Worm (Caenorhabditis elegans): ENCODE results near the gene sgcb-1.

sgcb-1 gene

DNA sequence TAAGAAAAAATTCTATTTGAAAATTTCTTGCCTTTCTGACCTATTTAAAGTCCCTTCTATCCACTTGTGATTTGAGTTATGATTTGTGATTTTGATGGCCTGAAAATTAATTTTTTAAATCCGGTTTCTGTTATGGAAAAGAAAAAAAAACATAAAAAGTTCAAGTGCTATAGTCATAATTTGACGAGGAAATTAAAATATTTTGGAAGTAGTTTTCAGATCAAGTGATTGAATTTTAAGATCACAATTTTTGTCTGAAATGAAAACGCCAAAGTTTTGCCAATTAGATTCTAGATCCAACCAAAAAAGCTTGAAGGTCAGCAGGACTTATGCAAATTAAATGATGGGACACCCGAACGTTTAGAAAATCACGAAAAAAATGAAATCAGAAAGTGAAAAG is 41.4 kb downstream of the sgcb-1 start, which contains the start of gene ptr-3:
Gene ptr-3 (minus strand): TSS at position 101 of the 400 bp plus-strand sequence.
- TF ChIP-seq nhr-12 (tag; optimal IDR thresholded peaks at IDR 0.05) = no peak
- no peak for TF ChIP-seq egl-27 (tag; optimal IDR thresholded peaks at IDR 0.05)
- TF ChIP-seq ceh-82 (tag; optimal IDR thresholded peaks at IDR 0.05) = no peak
- no peak for TF ChIP-seq fkh-10 (GFP tag; optimal IDR thresholded peaks at IDR 0.05)
- no peak for TF ChIP-seq nhr-11 (tag; optimal IDR thresholded peaks at IDR 0.05)
- TF ChIP-seq sea-2 (GFP tag; optimal IDR thresholded peaks at IDR 0.05) = no peak
- no peak for TF ChIP-seq nhr-23 (tag; optimal IDR thresholded peaks at IDR 0.05)
- TF ChIP-seq aly-2 (tag; optimal IDR thresholded peaks at IDR 0.05) = no peak
- no peak for TF ChIP-seq fkh-2 (tag; optimal IDR thresholded peaks at IDR 0.05)
- no peak for TF ChIP-seq nhr-43 (tag; optimal IDR thresholded peaks at IDR 0.05; ENCODE audit: poor library complexity, severe bottlenecking)
- no peak for TF ChIP-seq elt-3 (tag; optimal IDR thresholded peaks at IDR 0.05)
- TF ChIP-seq nhr-76 (tag; optimal IDR thresholded peaks at IDR 0.05) = no peak
- TF ChIP-seq ztf-11 (tag; optimal IDR thresholded peaks at IDR 0.05) = no peak
- no peak for TF ChIP-seq elt-2 (tag; optimal IDR thresholded peaks at IDR 0.05)
- no peak for TF ChIP-seq nhr-67 (tag; optimal IDR thresholded peaks at IDR 0.05)
- no peak for TF ChIP-seq jun-1 (tag; optimal IDR thresholded peaks at IDR 0.05)
- TF ChIP-seq ama-1 (optimal IDR thresholded peaks at IDR 0.05) = no peak
- TF ChIP-seq egl-5 (tag; optimal IDR thresholded peaks at IDR 0.05) = no peak
- no peak for TF ChIP-seq lin-39 (tag; optimal IDR thresholded peaks at IDR 0.05)
- no peak for TF ChIP-seq unc-39 (tag; optimal IDR thresholded peaks at IDR 0.05)

DNA sequence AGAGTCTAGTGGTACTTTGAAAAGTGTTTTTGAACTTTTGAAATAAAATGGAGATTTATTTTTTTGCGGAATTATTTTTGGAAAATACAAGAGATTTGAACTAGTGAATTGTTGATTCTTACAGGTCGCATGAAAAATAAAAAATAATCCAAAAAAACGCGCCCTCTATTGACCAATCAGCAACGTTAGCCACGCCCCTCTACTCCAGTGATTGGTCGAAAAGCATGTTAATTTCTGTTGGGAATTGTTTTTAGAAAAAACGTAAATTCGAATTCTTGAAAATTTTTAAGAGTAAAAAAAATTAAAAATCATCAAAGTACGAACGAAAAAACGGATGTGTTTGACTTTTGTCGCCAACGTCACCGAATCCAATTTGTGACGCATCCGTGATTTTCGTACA is 44.3 kb downstream of the sgcb-1 start:
- TF ChIP-seq nfya-1 (tag; optimal IDR thresholded peaks at IDR 0.05; ENCODE audit: insufficient read depth) = peak; percentile 62
- TF ChIP-seq daf-12 (tag; optimal IDR thresholded peaks at IDR 0.05) = no peak

DNA sequence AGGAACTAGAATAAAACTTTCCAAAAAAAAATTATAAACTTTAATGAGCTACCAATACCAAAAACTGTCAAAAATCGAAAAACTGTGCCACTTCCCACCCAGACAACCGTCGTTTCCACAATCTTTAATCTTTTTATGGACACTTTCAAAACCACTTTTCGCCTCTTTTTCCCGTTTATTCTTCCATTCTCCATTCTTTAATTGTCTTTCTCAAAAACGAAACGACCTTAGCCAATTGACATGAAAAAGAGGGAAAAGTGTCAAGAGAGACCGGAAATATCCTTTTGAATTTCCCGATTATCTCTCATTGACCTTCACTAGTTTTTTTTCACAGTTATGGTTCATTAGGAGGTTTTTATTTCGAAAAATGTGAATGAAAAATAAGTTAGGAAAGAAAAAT is 45.4 kb downstream of the sgcb-1 start:
- peak; percentile 8 for TF ChIP-seq nhr-23 (tag; optimal IDR thresholded peaks at IDR 0.05)
- TF ChIP-seq lsy-12 (tag; optimal IDR thresholded peaks at IDR 0.05) = no peak
- TF ChIP-seq elt-2 (tag; optimal IDR thresholded peaks at IDR 0.05) = no peak
- TF ChIP-seq ceh-82 (tag; optimal IDR thresholded peaks at IDR 0.05) = no peak
- peak; percentile 17 for TF ChIP-seq nhr-25 (tag; optimal IDR thresholded peaks at IDR 0.05)

DNA sequence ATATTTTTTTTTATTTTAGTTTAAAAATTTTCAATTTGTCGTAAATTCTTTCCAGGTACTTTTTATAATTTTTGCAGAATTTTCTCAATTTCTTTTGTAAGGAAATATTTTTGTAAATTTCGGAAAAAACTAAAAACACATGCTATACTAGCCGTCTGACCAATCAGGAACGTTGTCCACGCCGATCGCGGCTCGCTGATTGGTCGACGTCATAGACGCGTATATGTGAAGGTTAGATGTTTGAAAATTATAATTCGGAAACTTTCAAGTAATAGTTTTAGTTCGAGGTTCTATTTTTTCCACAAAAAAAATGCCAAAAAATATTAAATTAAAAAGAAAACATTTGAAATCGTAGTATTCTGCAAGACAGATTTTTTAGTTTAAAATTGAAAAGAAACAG is 46.1 kb downstream of the sgcb-1 start:
- TF ChIP-seq nhr-77 (tag; optimal IDR thresholded peaks at IDR 0.05) (no peak), nfya-1 (tag; optimal IDR thresholded peaks at IDR 0.05; ENCODE audit: insufficient read depth) (peak; percentile 44), elt-2 (tag; optimal IDR thresholded peaks at IDR 0.05) (no peak)

DNA sequence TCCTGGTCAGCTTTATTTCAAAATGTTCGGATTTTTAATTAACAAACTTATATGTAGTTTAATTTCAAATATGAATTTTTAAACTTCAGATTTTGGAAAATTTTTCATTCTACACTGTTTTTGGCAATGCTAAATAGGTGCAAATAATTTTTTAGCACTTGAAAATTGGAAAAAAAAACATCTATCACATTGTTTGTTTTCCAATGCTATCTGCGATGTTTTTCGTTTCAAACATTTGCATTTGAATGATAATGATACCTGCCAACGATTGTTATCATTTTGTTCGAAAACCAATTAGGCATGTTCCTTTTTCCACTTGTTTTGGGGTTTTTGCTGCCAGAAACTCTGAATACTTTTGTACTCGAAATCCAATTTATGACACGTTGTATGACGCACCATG is 48.9 kb downstream of the sgcb-1 start, which contains the start of gene C03H5.4:
Gene C03H5.4 (plus strand): TSS at position 301 of the 400 bp plus-strand sequence.
- TF ChIP-seq daf-12 (tag; optimal IDR thresholded peaks at IDR 0.05) (no peak), nhr-43 (tag; optimal IDR thresholded peaks at IDR 0.05; ENCODE audit: poor library complexity, severe bottlenecking) (no peak), jun-1 (tag; optimal IDR thresholded peaks at IDR 0.05) (no peak), nfya-1 (tag; optimal IDR thresholded peaks at IDR 0.05; ENCODE audit: insufficient read depth) (no peak)

Data from whole organism, L3 larva.